Fruit fly (Drosophila melanogaster) whole organism, prepupa: ENCODE data around the gene siz.

Experiments
- CG11762 ChIP-seq: fragments of 200-800 bp; sonication (Bioruptor generic); optimal IDR thresholded peaks from 3 replicates; lab custom pipeline; 2016; ENCODE audit warnings: missing biosample characterization, missing genetic modification characterization; ENCODE audit not compliant: insufficient read depth
- CG11902 ChIP-seq: fragments of 200-800 bp; sonication (Bioruptor generic); optimal IDR thresholded peaks from 3 replicates; lab custom pipeline; 2016; ENCODE audit warnings: missing biosample characterization, missing genetic modification characterization
- CG15336 ChIP-seq: fragments of 200-800 bp; sonication (Bioruptor generic); IDR thresholded peaks from 2 replicates; pipeline ENCODE4 v1.3.6; 2022; ENCODE audit warnings: missing biosample characterization, missing genetic modification characterization
- CG16779 ChIP-seq: fragments of 200-800 bp; sonication (Bioruptor generic); optimal IDR thresholded peaks from 3 replicates; lab custom pipeline; 2017; ENCODE audit warnings: missing biosample characterization, mild to moderate bottlenecking, missing genetic modification characterization
- CG3032 ChIP-seq: fragments of 200-800 bp; optimal IDR thresholded peaks from 2 replicates; lab custom pipeline; 2019; ENCODE audit warnings: missing biosample characterization, mild to moderate bottlenecking, missing genetic modification characterization, moderate library complexity
- CG32006 ChIP-seq: fragments of 200-800 bp; sonication (Bioruptor generic); optimal IDR thresholded peaks from 3 replicates; lab custom pipeline; 2017; ENCODE audit warnings: missing biosample characterization, mild to moderate bottlenecking, missing genetic modification characterization
- CG3919 ChIP-seq: fragments of 200-800 bp; sonication (Bioruptor generic); optimal IDR thresholded peaks from 3 replicates; lab custom pipeline; 2016; ENCODE audit warnings: missing biosample characterization, missing genetic modification characterization
- CG4318 ChIP-seq: fragments of 200-800 bp; sonication (Bioruptor generic); optimal IDR thresholded peaks from 3 replicates; lab custom pipeline; 2017; ENCODE audit warnings: missing biosample characterization, mild to moderate bottlenecking, missing genetic modification characterization
- CG6163 ChIP-seq: fragments of 200-800 bp; sonication (Bioruptor generic); IDR thresholded peaks from 3 replicates; pipeline ENCODE4 v1.3.6; 2022; ENCODE audit warnings: missing biosample characterization, missing genetic modification characterization
- CG6276 ChIP-seq: fragments of 200-800 bp; sonication (Bioruptor generic); optimal IDR thresholded peaks from 2 replicates; lab custom pipeline; 2017; ENCODE audit warnings: missing biosample characterization, mild to moderate bottlenecking, missing genetic modification characterization
- CG6792 ChIP-seq: fragments of 200-800 bp; sonication (Bioruptor generic); optimal IDR thresholded peaks from 3 replicates; lab custom pipeline; 2016; ENCODE audit warnings: missing biosample characterization, missing genetic modification characterization
- CG6854 ChIP-seq: fragments of 200-800 bp; sonication (Bioruptor generic); optimal IDR thresholded peaks from 2 replicates; lab custom pipeline; 2017; ENCODE audit warnings: missing biosample characterization, mild to moderate bottlenecking, missing genetic modification characterization
- CG7368 ChIP-seq: fragments of 200-800 bp; sonication (Bioruptor generic); optimal IDR thresholded peaks from 3 replicates; lab custom pipeline; 2016; ENCODE audit warnings: missing biosample characterization, missing genetic modification characterization
- CG8119 ChIP-seq: fragments of 200-800 bp; sonication (Bioruptor generic); IDR thresholded peaks from 3 replicates; pipeline ENCODE4 v1.3.6; 2022; ENCODE audit warnings: missing biosample characterization, missing genetic modification characterization
- CG8632 ChIP-seq: fragments of 200-800 bp; sonication (Bioruptor generic); optimal IDR thresholded peaks from 3 replicates; lab custom pipeline; 2016; ENCODE audit warnings: missing biosample characterization, missing genetic modification characterization
- Eip75B ChIP-seq: fragments of 200-800 bp; sonication (Bioruptor generic); optimal IDR thresholded peaks from 3 replicates; lab custom pipeline; 2016; ENCODE audit warnings: missing biosample characterization, missing genetic modification characterization
- Eip78C ChIP-seq: fragments of 200-800 bp; sonication (Bioruptor generic); peaks from one replicate; lab custom pipeline; 2016; ENCODE audit warnings: missing biosample characterization, missing genetic modification characterization
- Eip93F ChIP-seq: fragments of 200-800 bp; sonication (Bioruptor generic); optimal IDR thresholded peaks from 2 replicates; lab custom pipeline; 2016; ENCODE audit warnings: missing biosample characterization, mild to moderate bottlenecking, missing genetic modification characterization
- Ets96B ChIP-seq: fragments of 200-800 bp; optimal IDR thresholded peaks from 2 replicates; lab custom pipeline; 2019; ENCODE audit warnings: missing biosample characterization, mild to moderate bottlenecking, missing genetic modification characterization, moderate library complexity
- Gug ChIP-seq: fragments of 200-800 bp; sonication (Bioruptor generic); IDR thresholded peaks from 2 replicates; pipeline ENCODE4 v1.3.6; 2022; ENCODE audit warnings: missing biosample characterization, missing genetic modification characterization
- Hr38 ChIP-seq: sonication (Bioruptor generic); optimal IDR thresholded peaks from 2 replicates; lab custom pipeline; 2016; ENCODE audit warnings: missing biosample characterization, missing genetic modification characterization
- Hr39 ChIP-seq: fragments of 200-800 bp; sonication (Bioruptor generic); optimal IDR thresholded peaks from 2 replicates; lab custom pipeline; 2016; ENCODE audit warnings: missing biosample characterization, missing genetic modification characterization
- Lpt ChIP-seq: fragments of 200-800 bp; sonication (Bioruptor generic); optimal IDR thresholded peaks from 3 replicates; lab custom pipeline; 2016; ENCODE audit warnings: missing biosample characterization, missing genetic modification characterization
- Smox ChIP-seq: fragments of 200-800 bp; sonication (Bioruptor generic); optimal IDR thresholded peaks from 3 replicates; lab custom pipeline; 2016; ENCODE audit warnings: missing biosample characterization, missing genetic modification characterization
- Sox102F ChIP-seq: fragments of 200-800 bp; sonication (Bioruptor generic); optimal IDR thresholded peaks from 2 replicates; lab custom pipeline; 2016; ENCODE audit warnings: missing biosample characterization, mild to moderate bottlenecking, missing genetic modification characterization
- Sox14 ChIP-seq: fragments of 200-800 bp; sonication (Bioruptor generic); optimal IDR thresholded peaks from 3 replicates; lab custom pipeline; 2016; ENCODE audit warnings: missing biosample characterization, missing genetic modification characterization
- Sox15 ChIP-seq: fragments of 200-800 bp; sonication (Bioruptor generic); optimal IDR thresholded peaks from 3 replicates; lab custom pipeline; 2016; ENCODE audit warnings: missing biosample characterization, missing genetic modification characterization
- achi ChIP-seq: fragments of 200-800 bp; sonication (Bioruptor generic); optimal IDR thresholded peaks from 3 replicates; lab custom pipeline; 2016; ENCODE audit warnings: missing biosample characterization, missing genetic modification characterization
- acj6 ChIP-seq: fragments of 200-800 bp; sonication (Bioruptor generic); optimal IDR thresholded peaks from 3 replicates; lab custom pipeline; 2016; ENCODE audit warnings: missing biosample characterization, missing genetic modification characterization
- cyc ChIP-seq: fragments of 200-800 bp; sonication (Bioruptor generic); optimal IDR thresholded peaks from 3 replicates; lab custom pipeline; 2016; ENCODE audit warnings: missing biosample characterization, missing genetic modification characterization
- dac ChIP-seq: fragments of 200-800 bp; sonication (Bioruptor generic); optimal IDR thresholded peaks from 2 replicates; lab custom pipeline; 2017; ENCODE audit warnings: missing biosample characterization, mild to moderate bottlenecking, missing genetic modification characterization
- dsx ChIP-seq: fragments of 200-800 bp; optimal IDR thresholded peaks from 3 replicates; lab custom pipeline; 2019; ENCODE audit warnings: missing biosample characterization, mild to moderate bottlenecking, missing genetic modification characterization, moderate library complexity; ENCODE audit not compliant: poor library complexity, severe bottlenecking
- eg ChIP-seq: fragments of 200-800 bp; sonication (Bioruptor generic); IDR thresholded peaks from 3 replicates; pipeline ENCODE4 v1.3.6; 2022; ENCODE audit warnings: missing biosample characterization, missing genetic modification characterization
- fd59A ChIP-seq: fragments of 200-800 bp; sonication (Bioruptor generic); optimal IDR thresholded peaks from 2 replicates; lab custom pipeline; 2017; ENCODE audit warnings: missing biosample characterization, mild to moderate bottlenecking, missing genetic modification characterization, missing genetic modification reagents
- fd85E ChIP-seq: fragments of 200-800 bp; sonication (Bioruptor generic); optimal IDR thresholded peaks from 3 replicates; lab custom pipeline; 2016; ENCODE audit warnings: missing biosample characterization, missing genetic modification characterization
- lz ChIP-seq: fragments of 200-800 bp; sonication (Bioruptor generic); optimal IDR thresholded peaks from 3 replicates; lab custom pipeline; 2016; ENCODE audit warnings: missing biosample characterization, missing genetic modification characterization
- salr ChIP-seq, 2 experiments: fragments of 200-800 bp; sonication (Bioruptor generic); optimal IDR thresholded peaks; 3 replicates each; lab custom pipeline; 2016 to 2018; ENCODE audit warnings: missing biosample characterization in 2 of 2, missing genetic modification characterization in 2 of 2, mild to moderate bottlenecking in 1 of 2
- spab ChIP-seq: fragments of 200-800 bp; sonication (Bioruptor generic); optimal IDR thresholded peaks from 2 replicates; lab custom pipeline; 2017; ENCODE audit warnings: missing biosample characterization, mild to moderate bottlenecking, missing genetic modification characterization, missing genetic modification reagents
- ss ChIP-seq, 2 experiments: fragments of 200-800 bp; sonication (Bioruptor generic); optimal IDR thresholded peaks; 2 replicates in 1 of 2; 3 replicates in 1 of 2; lab custom pipeline; 2017 to 2018; ENCODE audit warnings: mild to moderate bottlenecking in 2 of 2, missing biosample characterization in 2 of 2, missing genetic modification characterization in 2 of 2, moderate library complexity in 1 of 2
- topi ChIP-seq: fragments of 200-800 bp; sonication (Bioruptor generic); optimal IDR thresholded peaks from 3 replicates; lab custom pipeline; 2016; ENCODE audit warnings: missing biosample characterization, missing genetic modification characterization
- vri ChIP-seq: fragments of 200-800 bp; sonication (Bioruptor generic); optimal IDR thresholded peaks from 3 replicates; lab custom pipeline; 2016; ENCODE audit warnings: missing biosample characterization, mild to moderate bottlenecking, missing genetic modification characterization

The siz gene

DNA sequence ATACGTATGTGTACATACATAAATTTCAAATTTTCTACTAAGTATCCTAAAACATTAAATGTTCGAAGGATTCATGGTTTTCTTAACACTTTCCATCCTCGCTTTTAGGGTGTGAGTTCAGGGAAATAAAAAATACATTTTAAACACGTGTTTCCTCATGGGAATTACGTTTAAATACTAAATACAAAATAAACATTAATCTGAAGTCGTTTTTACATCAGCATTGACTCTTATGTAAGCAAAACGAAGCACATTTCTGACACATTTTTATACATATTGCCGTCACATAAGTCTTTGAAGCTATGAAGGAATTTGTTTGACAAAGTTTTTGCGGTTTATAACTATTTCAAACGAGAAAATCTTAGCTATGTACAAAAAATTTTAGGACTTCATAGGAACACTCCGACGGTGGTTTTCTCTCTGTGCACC lies 64.7 kb downstream of the siz start (continued):
- TF ChIP-seq CG11762 (GFP tag; lab: Kevin White, UChicago) (no peak), Eip78C (peak; percentile 94), Sox14 (GFP tag; lab: Kevin White, UChicago) (peak; percentile 57), dsx (GFP tag; lab: Kevin White, UChicago) (peak; percentile 9), fd59A (GFP tag; lab: Kevin White, UChicago) (peak; percentile 58), salr (GFP tag; optimal IDR thresholded peaks at IDR 0.05; lab: Kevin White, UChicago) (peak in 1 of 2 experiments; percentile 78), Hr39 (peak; percentile 61), ss (GFP tag; optimal IDR thresholded peaks at IDR 0.05; lab: Kevin White, UChicago) (peak in 1 of 2 experiments; percentile 7), CG15336 (GFP tag; lab: Robert Waterston, UW) (no peak), acj6 (GFP tag; lab: Kevin White, UChicago) (peak; percentile 64), CG11902 (GFP tag; lab: Kevin White, UChicago) (peak; percentile 20), CG16779 (tag; lab: Kevin White, UChicago) (peak; percentile 36), CG8632 (peak; percentile 42), Eip93F (GFP tag; lab: Kevin White, UChicago) (no peak), dac (GFP tag; lab: Kevin White, UChicago) (no peak), CG8119 (GFP tag; lab: Robert Waterston, UW) (no peak; the same call in 2 of the 3 replicates), CG3032 (peak; percentile 44), CG6276 (no peak), Sox15 (peak; percentile 60), cyc (GFP tag; lab: Kevin White, UChicago) (peak; percentile 61), vri (GFP tag; lab: Kevin White, UChicago) (no peak), topi (GFP tag; lab: Kevin White, UChicago) (peak; percentile 75), CG6792 (GFP tag; lab: Kevin White, UChicago) (peak; percentile 49), spab (peak; percentile 56), CG3919 (GFP tag; lab: Kevin White, UChicago) (peak; percentile 54), CG7368 (GFP tag; lab: Kevin White, UChicago) (peak; percentile 24), Lpt (GFP tag; lab: Kevin White, UChicago) (peak; percentile 31), Ets96B (tag; lab: Kevin White, UChicago) (peak; percentile 43), Sox102F (GFP tag; lab: Kevin White, UChicago) (peak; percentile 49), Smox (GFP tag; lab: Kevin White, UChicago) (peak; percentile 69), fd85E (GFP tag; lab: Kevin White, UChicago) (no peak), Gug (GFP tag; lab: Robert Waterston, UW) (no peak), Hr38 (no peak)

dm6 chr3L:21099908-21100307 lies 65.6 kb downstream of the siz start:
- TF ChIP-seq CG6163 (GFP tag; lab: Robert Waterston, UW), result peak; percentile 45; the same call in 1 of the 3 replicates
- TF ChIP-seq lz (GFP tag; lab: Kevin White, UChicago), result no peak
- TF ChIP-seq CG6854 (GFP tag; lab: Kevin White, UChicago), result peak; percentile 18
- TF ChIP-seq Ets96B (tag; lab: Kevin White, UChicago), result no peak
- no peak for TF ChIP-seq salr (GFP tag; optimal IDR thresholded peaks at IDR 0.05; lab: Kevin White, UChicago)
- TF ChIP-seq Eip75B (GFP tag; lab: Kevin White, UChicago), result no peak
- no peak for TF ChIP-seq Sox15
- no peak for TF ChIP-seq Sox102F (GFP tag; lab: Kevin White, UChicago)
- no peak for TF ChIP-seq achi (GFP tag; lab: Kevin White, UChicago)
- no peak for TF ChIP-seq CG4318 (GFP tag; lab: Kevin White, UChicago)
- no peak for TF ChIP-seq fd85E (GFP tag; lab: Kevin White, UChicago)
- TF ChIP-seq Eip78C, result peak; percentile 48
- TF ChIP-seq eg (GFP tag; lab: Robert Waterston, UW), result peak; percentile 43; the same call in 2 of the 3 replicates
- TF ChIP-seq CG32006 (GFP tag; lab: Kevin White, UChicago), result no peak
